Fruit fly (Drosophila melanogaster) whole organism, embryonic: ENCODE measurements around the gene CG2120.

Experiments used
- Adf1 ChIP-seq: fragments of 200-800 bp; sonication (Bioruptor generic); IDR thresholded peaks from 2 replicates; pipeline ENCODE4 v1.3.6; 2022; ENCODE audit warnings: missing biosample characterization, missing genetic modification characterization
- C15 ChIP-seq: fragments of 200-800 bp; sonication (Bioruptor generic); IDR thresholded peaks from 3 replicates; pipeline ENCODE4 v1.3.6; 2022; ENCODE audit warnings: missing biosample characterization, missing genetic modification characterization
- CG10209 ChIP-seq: fragments of 200-800 bp; sonication (Bioruptor generic); optimal IDR thresholded peaks from 3 replicates; lab custom pipeline; 2017; ENCODE audit warnings: missing biosample characterization, mild to moderate bottlenecking, missing genetic modification characterization, missing genetic modification reagents
- CG11696 ChIP-seq: fragments of 200-800 bp; sonication (Bioruptor generic); IDR thresholded peaks from 2 replicates; pipeline ENCODE4 v1.3.6; 2022; ENCODE audit warnings: missing biosample characterization, missing genetic modification characterization
- CG12942 ChIP-seq: fragments of 200-800 bp; sonication (Bioruptor generic); optimal IDR thresholded peaks from 3 replicates; lab custom pipeline; 2016; ENCODE audit warnings: missing biosample characterization, missing genetic modification characterization
- CG14667 ChIP-seq: fragments of 200-800 bp; sonication (Bioruptor generic); IDR thresholded peaks from 2 replicates; pipeline ENCODE4 v1.3.6; 2022; ENCODE audit warnings: missing biosample characterization, missing genetic modification characterization
- CG14710 ChIP-seq: fragments of 200-800 bp; sonication (Bioruptor generic); optimal IDR thresholded peaks from 3 replicates; lab custom pipeline; 2019; ENCODE audit warnings: missing biosample characterization, mild to moderate bottlenecking, missing genetic modification characterization, moderate library complexity
- CG14965 ChIP-seq: fragments of 200-800 bp; sonication (Bioruptor generic); optimal IDR thresholded peaks from 2 replicates; lab custom pipeline; 2016; ENCODE audit warnings: missing biosample characterization, missing genetic modification characterization, borderline replicate concordance
- CG15696 ChIP-seq: fragments of 200-800 bp; sonication (Bioruptor generic); optimal IDR thresholded peaks from 2 replicates; lab custom pipeline; 2019; ENCODE audit warnings: missing biosample characterization, mild to moderate bottlenecking, missing genetic modification characterization, moderate library complexity
- CG17186 ChIP-seq: fragments of 200-800 bp; sonication (Bioruptor generic); optimal IDR thresholded peaks from 3 replicates; lab custom pipeline; 2017; ENCODE audit warnings: missing biosample characterization, missing genetic modification reagents, missing genetic modification characterization
- CG17361 ChIP-seq: fragments of 200-800 bp; sonication (Bioruptor generic); IDR thresholded peaks from 3 replicates; pipeline ENCODE4 v1.3.6; 2022; ENCODE audit warnings: missing biosample characterization, missing genetic modification characterization
- CG17802 ChIP-seq: fragments of 200-800 bp; sonication (Bioruptor generic); optimal IDR thresholded peaks from 2 replicates; lab custom pipeline; 2018; ENCODE audit warnings: missing biosample characterization, mild to moderate bottlenecking, missing genetic modification characterization, moderate library complexity
- CG1792 ChIP-seq: fragments of 200-800 bp; sonication (Bioruptor generic); optimal IDR thresholded peaks from 2 replicates; lab custom pipeline; 2016; ENCODE audit warnings: missing biosample characterization, missing genetic modification characterization
- CG2712 ChIP-seq: fragments of 200-800 bp; optimal IDR thresholded peaks from 3 replicates; lab custom pipeline; 2019; ENCODE audit warnings: missing biosample characterization, mild to moderate bottlenecking, missing genetic modification characterization, moderate library complexity
- CG4424 ChIP-seq: fragments of 200-800 bp; sonication (Bioruptor generic); optimal IDR thresholded peaks from 3 replicates; lab custom pipeline; 2016; ENCODE audit warnings: missing biosample characterization, missing genetic modification characterization
- CG6854 ChIP-seq: fragments of 200-800 bp; sonication (Bioruptor generic); optimal IDR thresholded peaks from 3 replicates; lab custom pipeline; 2017; ENCODE audit warnings: missing biosample characterization, mild to moderate bottlenecking, missing genetic modification characterization
- Camta ChIP-seq: fragments of 200-800 bp; sonication (Bioruptor generic); optimal IDR thresholded peaks from 2 replicates; lab custom pipeline; 2016; ENCODE audit warnings: missing biosample characterization, missing genetic modification characterization
- Dip2 ChIP-seq: fragments of 200-800 bp; sonication (Bioruptor generic); IDR thresholded peaks from 2 replicates; pipeline ENCODE4 v1.3.6; 2022; ENCODE audit warnings: missing biosample characterization, missing genetic modification characterization
- Ets97D ChIP-seq: fragments of 200-800 bp; sonication (Bioruptor generic); optimal IDR thresholded peaks from 3 replicates; lab custom pipeline; 2016; ENCODE audit warnings: missing biosample characterization, missing genetic modification characterization
- Fer3 ChIP-seq: fragments of 200-800 bp; sonication (Bioruptor generic); optimal IDR thresholded peaks from 2 replicates; lab custom pipeline; 2018; ENCODE audit warnings: missing biosample characterization, mild to moderate bottlenecking, missing genetic modification characterization, moderate library complexity
- HLH4C ChIP-seq: fragments of 200-800 bp; sonication (Bioruptor generic); IDR thresholded peaks from 3 replicates; pipeline ENCODE4 v1.3.6; 2022; ENCODE audit warnings: missing biosample characterization, missing genetic modification characterization; ENCODE audit not compliant: partially characterized antibody
- HLH54F ChIP-seq: fragments of 200-800 bp; sonication (Bioruptor generic); optimal IDR thresholded peaks from 3 replicates; lab custom pipeline; 2016; ENCODE audit warnings: missing biosample characterization, missing genetic modification characterization
- Hand ChIP-seq: fragments of 200-800 bp; sonication (Bioruptor generic); optimal IDR thresholded peaks from 2 replicates; lab custom pipeline; 2017; ENCODE audit warnings: mild to moderate bottlenecking, missing biosample characterization, missing genetic modification reagents, missing genetic modification characterization
- HmgD ChIP-seq: fragments of 200-800 bp; sonication (Bioruptor generic); optimal IDR thresholded peaks from 3 replicates; lab custom pipeline; 2016; ENCODE audit warnings: missing biosample characterization, missing genetic modification characterization
- HmgZ ChIP-seq: fragments of 200-800 bp; sonication (Bioruptor generic); optimal IDR thresholded peaks from 2 replicates; lab custom pipeline; 2018; ENCODE audit warnings: missing biosample characterization, mild to moderate bottlenecking, missing genetic modification characterization
- Hr39 ChIP-seq: fragments of >200 bp; optimal IDR thresholded peaks from 2 replicates; lab custom pipeline; 2017
- Ravus ChIP-seq: fragments of 200-800 bp; sonication (Bioruptor generic); IDR thresholded peaks from 2 replicates; pipeline ENCODE4 v1.3.6; 2022; ENCODE audit warnings: missing biosample characterization, missing genetic modification characterization
- Stat92E ChIP-seq, 3 experiments: fragments of >200 bp in 2 of 3; fragments of 200-800 bp in 1 of 3; sonication (Bioruptor generic) in 1 of 3; optimal IDR thresholded peaks; 2 replicates each; lab custom pipeline; 2017 to 2019; ENCODE audit warnings: missing biosample characterization in 3 of 3, missing genetic modification characterization in 3 of 3, mild to moderate bottlenecking in 1 of 3, moderate library complexity in 1 of 3
- Trl ChIP-seq, 3 experiments: fragments of >200 bp in 2 of 3; fragments of 200-800 bp in 1 of 3; sonication (Bioruptor generic) in 1 of 3; optimal IDR thresholded peaks; 2 replicates in 1 of 3; 3 replicates in 2 of 3; lab custom pipeline; 2016 to 2017; ENCODE audit warnings: missing biosample characterization in 1 of 3, missing genetic modification characterization in 1 of 3
- ase ChIP-seq: fragments of 200-800 bp; sonication (Bioruptor generic); IDR thresholded peaks from 3 replicates; pipeline ENCODE4 v1.3.6; 2022; ENCODE audit warnings: missing biosample characterization, missing genetic modification characterization
- chif ChIP-seq, 2 experiments: fragments of 200-800 bp; sonication (Bioruptor generic); optimal IDR thresholded peaks; 3 replicates each; lab custom pipeline; 2016; ENCODE audit warnings: missing biosample characterization in 2 of 2, missing genetic modification characterization in 2 of 2
- chm ChIP-seq: fragments of 200-800 bp; sonication (Bioruptor generic); IDR thresholded peaks from 2 replicates; pipeline ENCODE4 v1.3.6; 2022; ENCODE audit warnings: missing biosample characterization, missing genetic modification characterization
- corto ChIP-seq: fragments of 200-800 bp; sonication (Bioruptor generic); optimal IDR thresholded peaks from 2 replicates; lab custom pipeline; 2016; ENCODE audit warnings: missing biosample characterization, mild to moderate bottlenecking, missing genetic modification characterization, moderate library complexity
- da ChIP-seq: fragments of 200-800 bp; sonication (Bioruptor generic); optimal IDR thresholded peaks from 2 replicates; lab custom pipeline; 2016; ENCODE audit warnings: missing biosample characterization, missing genetic modification characterization
- emc ChIP-seq: fragments of 200-800 bp; sonication (Bioruptor generic); optimal IDR thresholded peaks from 2 replicates; lab custom pipeline; 2016; ENCODE audit warnings: missing biosample characterization, missing genetic modification characterization
- en ChIP-seq: fragments of 200-800 bp; sonication (Bioruptor generic); optimal IDR thresholded peaks from 2 replicates; lab custom pipeline; 2016; ENCODE audit warnings: missing biosample characterization, missing genetic modification characterization
- esg ChIP-seq: fragments of 200-800 bp; sonication (Bioruptor generic); conservative IDR thresholded peaks from 2 replicates; pipeline ENCODE4 v1.3.6; 2022; ENCODE audit warnings: missing biosample characterization, missing genetic modification characterization
- ewg ChIP-seq: fragments of 200-800 bp; sonication (Bioruptor generic); optimal IDR thresholded peaks from 3 replicates; lab custom pipeline; 2017; ENCODE audit warnings: mild to moderate bottlenecking, missing biosample characterization, missing genetic modification reagents, missing genetic modification characterization
- klu ChIP-seq: fragments of 200-800 bp; sonication (Bioruptor generic); IDR thresholded peaks from 2 replicates; pipeline ENCODE4 v1.3.6; 2022; ENCODE audit warnings: missing biosample characterization, missing genetic modification characterization
- odd ChIP-seq: fragments of 200-800 bp; sonication (Bioruptor generic); optimal IDR thresholded peaks from 2 replicates; lab custom pipeline; 2017; ENCODE audit warnings: missing biosample characterization, mild to moderate bottlenecking, missing genetic modification characterization
- psq ChIP-seq: fragments of 200-800 bp; sonication (Bioruptor generic); optimal IDR thresholded peaks from 2 replicates; lab custom pipeline; 2017; ENCODE audit warnings: missing biosample characterization, missing genetic modification characterization
- row ChIP-seq: fragments of 200-800 bp; sonication (Bioruptor generic); IDR thresholded peaks from 3 replicates; pipeline ENCODE4 v1.3.6; 2022; ENCODE audit warnings: missing biosample characterization, missing genetic modification characterization
- run ChIP-seq: fragments of 200-800 bp; sonication (Bioruptor generic); optimal IDR thresholded peaks from 3 replicates; lab custom pipeline; 2018; ENCODE audit warnings: missing biosample characterization, mild to moderate bottlenecking, missing genetic modification characterization
- sima ChIP-seq: fragments of 200-800 bp; sonication (Bioruptor generic); optimal IDR thresholded peaks from 2 replicates; lab custom pipeline; 2016; ENCODE audit warnings: missing biosample characterization, missing genetic modification characterization
- tll ChIP-seq, 2 experiments: fragments of 200-800 bp in 1 of 2; fragments of >200 bp in 1 of 2; sonication (Bioruptor generic) in 1 of 2; optimal IDR thresholded peaks; 2 replicates each; lab custom pipeline; 2017 to 2019; ENCODE audit warnings: missing biosample characterization in 2 of 2, missing genetic modification characterization in 2 of 2, mild to moderate bottlenecking in 1 of 2, moderate library complexity in 1 of 2
- toy ChIP-seq: fragments of 200-800 bp; sonication (Bioruptor generic); IDR thresholded peaks from 2 replicates; pipeline ENCODE4 v1.3.6; 2022; ENCODE audit warnings: missing biosample characterization, missing genetic modification characterization
- trh ChIP-seq: fragments of 200-800 bp; sonication (Bioruptor generic); optimal IDR thresholded peaks from 2 replicates; lab custom pipeline; 2016; ENCODE audit warnings: missing biosample characterization, missing genetic modification characterization
- vfl ChIP-seq: fragments of 200-800 bp; sonication (Bioruptor generic); optimal IDR thresholded peaks from 2 replicates; lab custom pipeline; 2016; ENCODE audit warnings: missing biosample characterization, missing genetic modification characterization

The CG2120 gene

DNA sequence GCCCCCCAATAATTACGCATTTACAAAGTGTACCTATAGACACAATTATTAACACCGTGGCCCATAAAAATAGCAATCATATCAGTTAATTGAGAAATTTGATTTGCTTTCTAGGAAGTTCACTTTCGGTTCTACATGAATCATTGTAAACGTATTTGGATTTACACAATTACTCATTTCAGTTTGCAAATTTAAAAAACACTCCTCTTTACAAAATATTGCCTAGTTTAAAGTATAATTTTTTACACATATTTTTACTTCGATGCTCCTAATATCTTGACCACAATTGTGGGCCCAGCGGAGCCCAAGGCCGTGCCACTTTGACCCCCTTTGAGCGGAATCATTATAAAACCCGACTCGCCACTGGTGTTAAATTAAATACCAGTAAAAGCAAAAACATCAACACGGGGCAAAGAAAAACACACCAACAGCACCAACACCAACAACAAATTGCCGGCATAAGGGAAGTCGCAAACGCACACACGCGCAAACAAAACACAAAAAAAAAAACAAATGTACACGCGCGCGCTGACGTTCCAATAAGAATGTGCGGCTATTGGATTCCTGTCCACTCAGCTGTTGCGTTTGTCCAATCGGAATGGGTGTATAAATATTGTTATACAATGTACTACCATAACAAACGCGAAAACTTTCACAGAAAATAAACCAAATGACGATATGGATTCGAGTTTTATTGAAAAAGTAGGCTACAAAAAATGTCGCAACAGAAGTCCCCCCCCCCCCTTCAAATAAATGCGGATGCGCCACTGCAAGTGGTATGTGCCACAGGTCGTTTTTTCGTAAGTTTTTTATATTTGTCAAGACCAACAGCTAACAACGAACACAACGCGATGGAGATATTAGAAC, 20.9 kb upstream of the CG2120 start (continued):
- TF ChIP-seq CG14965 (GFP tag; lab: Kevin White, UChicago) (no peak), Trl (optimal IDR thresholded peaks at IDR 0.05; lab: Kevin White, UChicago) (no peak), Trl (GFP tag; optimal IDR thresholded peaks at IDR 0.05; lab: Kevin White, UChicago) (no peak), sima (GFP tag; lab: Kevin White, UChicago) (peak; percentile 6), CG14667 (GFP tag; lab: Robert Waterston, UW) (no peak), CG1792 (no peak), CG15696 (tag; lab: Kevin White, UChicago) (peak; percentile 15), Ets97D (GFP tag; lab: Kevin White, UChicago) (no peak), HmgD (GFP tag; lab: Kevin White, UChicago) (no peak), CG17186 (GFP tag; lab: Kevin White, UChicago) (no peak), CG17802 (no peak), row (GFP tag; lab: Robert Waterston, UW) (peak; percentile 76), tll (GFP tag; optimal IDR thresholded peaks at IDR 0.05; lab: Kevin White, UChicago) (no peak), psq (GFP tag; lab: Kevin White, UChicago) (no peak), da (GFP tag; lab: Kevin White, UChicago) (no peak), trh (no peak), CG12942 (GFP tag; lab: Kevin White, UChicago) (no peak), klu (GFP tag; lab: Robert Waterston, UW) (no peak), HmgZ (tag; lab: Kevin White, UChicago) (peak; percentile 64), Hand (peak; percentile 63), CG4424 (peak; percentile 48), toy (GFP tag; lab: Robert Waterston, UW) (no peak), run (tag; lab: Kevin White, UChicago) (peak; percentile 42), chif (GFP tag; optimal IDR thresholded peaks at IDR 0.05; lab: Kevin White, UChicago) (peak; percentile 28 to 32), HLH54F (GFP tag; lab: Kevin White, UChicago) (peak; percentile 33), Ravus (GFP tag; lab: Robert Waterston, UW) (no peak; the same call in 1 of the 2 replicates), Stat92E (GFP tag; optimal IDR thresholded peaks at IDR 0.05; lab: Kevin White, UChicago) (no peak), CG10209 (peak; percentile 59), Adf1 (no peak), en (GFP tag; lab: Kevin White, UChicago) (no peak), HLH4C (GFP tag; lab: Robert Waterston, UW) (no peak), Camta (peak; percentile 11), odd (GFP tag; lab: Kevin White, UChicago) (peak; percentile 66), vfl (peak; percentile 64), Dip2 (GFP tag; lab: Robert Waterston, UW) (no peak), ase (GFP tag; lab: Robert Waterston, UW) (no peak), CG2712 (tag; lab: Kevin White, UChicago) (peak; percentile 56), C15 (GFP tag; lab: Robert Waterston, UW) (no peak), CG6854 (GFP tag; lab: Kevin White, UChicago) (peak; percentile 59), CG17361 (peak; percentile 75), CG11696 (peak; percentile 78), CG14710 (tag; lab: Kevin White, UChicago) (peak; percentile 7), emc (peak; percentile 31), chm (peak; percentile 24; the same call in 1 of the 2 replicates), Fer3 (tag; lab: Kevin White, UChicago) (peak; percentile 71), Hr39 (lab: Kevin White, UChicago) (no peak), esg (GFP tag; lab: Robert Waterston, UW) (peak; percentile 64), corto (GFP tag; lab: Kevin White, UChicago) (no peak), ewg (GFP tag; lab: Kevin White, UChicago) (no peak)
